Fruit fly (Drosophila melanogaster) whole organism, adult: ENCODE measurements around the gene CG14740.
A peak's percentile ranks its signal among the peaks of the same experiment; 100 is the strongest.

Experiments used
- CG11617 ChIP-seq: fragments of 200-800 bp; sonication (Bioruptor generic); optimal IDR thresholded peaks from 2 replicates; lab custom pipeline; 2017; ENCODE audit warnings: mild to moderate bottlenecking, missing biosample characterization, missing genetic modification reagents, missing genetic modification characterization
- CG12768 ChIP-seq: fragments of 200-800 bp; sonication (Bioruptor generic); optimal IDR thresholded peaks from 2 replicates; lab custom pipeline; 2017; ENCODE audit warnings: missing biosample characterization, missing genetic modification characterization, mild to moderate bottlenecking, moderate library complexity, missing genetic modification reagents
- CG14711 ChIP-seq: fragments of 200-800 bp; sonication (Bioruptor generic); optimal IDR thresholded peaks from 2 replicates; lab custom pipeline; 2018; ENCODE audit warnings: missing biosample characterization, mild to moderate bottlenecking, missing genetic modification characterization, moderate library complexity
- CG33017 ChIP-seq: fragments of 200-800 bp; sonication (Bioruptor generic); optimal IDR thresholded peaks from 2 replicates; lab custom pipeline; 2018; ENCODE audit warnings: missing biosample characterization, mild to moderate bottlenecking, missing genetic modification characterization, moderate library complexity
- CG7045 ChIP-seq: fragments of 200-800 bp; sonication (Bioruptor generic); optimal IDR thresholded peaks from 2 replicates; lab custom pipeline; 2017; ENCODE audit warnings: missing biosample characterization, mild to moderate bottlenecking, missing genetic modification characterization
- CG7101 ChIP-seq: fragments of 200-800 bp; sonication (Bioruptor generic); optimal IDR thresholded peaks from 2 replicates; lab custom pipeline; 2018; ENCODE audit warnings: missing biosample characterization, mild to moderate bottlenecking, missing genetic modification characterization, moderate library complexity
- Clk ChIP-seq: fragments of 200-800 bp; sonication (Bioruptor generic); optimal IDR thresholded peaks from 2 replicates; lab custom pipeline; 2017; ENCODE audit warnings: missing biosample characterization, missing genetic modification characterization
- Crg-1 ChIP-seq: fragments of 200-800 bp; sonication (Bioruptor generic); optimal IDR thresholded peaks from 2 replicates; lab custom pipeline; 2016; ENCODE audit warnings: missing biosample characterization, missing genetic modification characterization
- Mnt ChIP-seq: fragments of 200-800 bp; sonication (Bioruptor generic); optimal IDR thresholded peaks from 2 replicates; lab custom pipeline; 2016; ENCODE audit warnings: missing biosample characterization, mild to moderate bottlenecking, missing genetic modification characterization
- bab1 ChIP-seq: fragments of 200-800 bp; sonication (Bioruptor generic); optimal IDR thresholded peaks from 3 replicates; lab custom pipeline; 2019; ENCODE audit warnings: missing biosample characterization, mild to moderate bottlenecking, missing genetic modification characterization, moderate library complexity
- kay ChIP-seq: fragments of 200-800 bp; sonication (Bioruptor generic); peaks from one replicate; lab custom pipeline; 2016; ENCODE audit warnings: missing biosample characterization, missing genetic modification characterization, borderline replicate concordance
- ovo ChIP-seq: fragments of 200-800 bp; sonication (Bioruptor generic); optimal IDR thresholded peaks from 2 replicates; lab custom pipeline; 2016; ENCODE audit warnings: missing biosample characterization, missing genetic modification characterization
- tj ChIP-seq: fragments of 200-800 bp; sonication (Bioruptor generic); optimal IDR thresholded peaks from 3 replicates; lab custom pipeline; 2017; ENCODE audit warnings: missing biosample characterization, mild to moderate bottlenecking, missing genetic modification characterization, moderate library complexity
- toe ChIP-seq: fragments of 200-800 bp; sonication (Bioruptor generic); optimal IDR thresholded peaks from 2 replicates; lab custom pipeline; 2016; ENCODE audit warnings: missing biosample characterization, missing genetic modification characterization

dm6 chr3R:12083537-12083936, 20.8 kb upstream of the CG14740 start:
- TF ChIP-seq tj (GFP tag; lab: Kevin White, UChicago), result no peak
- no peak for TF ChIP-seq Mnt (GFP tag; lab: Kevin White, UChicago)
- TF ChIP-seq CG12768 (GFP tag; lab: Kevin White, UChicago), result no peak
- TF ChIP-seq CG33017, result peak; percentile 19
- no peak for TF ChIP-seq Crg-1 (GFP tag; lab: Kevin White, UChicago)
- no peak for TF ChIP-seq CG14711 (tag; lab: Kevin White, UChicago)
- no peak for TF ChIP-seq CG11617 (GFP tag; lab: Kevin White, UChicago)
- TF ChIP-seq CG7045 (GFP tag; lab: Kevin White, UChicago), result no peak
- TF ChIP-seq Clk (GFP tag; lab: Kevin White, UChicago), result no peak
- no peak for TF ChIP-seq bab1
- no peak for TF ChIP-seq kay
- TF ChIP-seq CG7101 (tag; lab: Kevin White, UChicago), result no peak
- TF ChIP-seq ovo (GFP tag; lab: Kevin White, UChicago), result no peak
- TF ChIP-seq toe (GFP tag; lab: Kevin White, UChicago), result no peak
